Fruit fly (Drosophila melanogaster) whole organism, prepupa: Measurements from ENCODE around the gene CG46463.

ENCODE experiments used
- Blimp-1 ChIP-seq: fragments of 200-800 bp; sonication (Bioruptor generic); optimal IDR thresholded peaks from 3 replicates; lab custom pipeline; 2017; ENCODE audit warnings: missing biosample characterization, missing genetic modification characterization, mild to moderate bottlenecking, moderate library complexity, missing genetic modification reagents
- CG10631 ChIP-seq: fragments of 200-800 bp; sonication (Bioruptor generic); optimal IDR thresholded peaks from 2 replicates; lab custom pipeline; 2016; ENCODE audit warnings: missing biosample characterization, missing genetic modification characterization
- CG10669 ChIP-seq: fragments of 200-800 bp; sonication (Bioruptor generic); optimal IDR thresholded peaks from 3 replicates; lab custom pipeline; 2018; ENCODE audit warnings: missing biosample characterization, mild to moderate bottlenecking, missing genetic modification characterization, moderate library complexity
- CG11762 ChIP-seq: fragments of 200-800 bp; sonication (Bioruptor generic); optimal IDR thresholded peaks from 3 replicates; lab custom pipeline; 2016; ENCODE audit warnings: missing biosample characterization, missing genetic modification characterization; ENCODE audit not compliant: insufficient read depth
- CG15336 ChIP-seq: fragments of 200-800 bp; sonication (Bioruptor generic); IDR thresholded peaks from 2 replicates; pipeline ENCODE4 v1.3.6; 2022; ENCODE audit warnings: missing biosample characterization, missing genetic modification characterization
- CG16779 ChIP-seq: fragments of 200-800 bp; sonication (Bioruptor generic); optimal IDR thresholded peaks from 3 replicates; lab custom pipeline; 2017; ENCODE audit warnings: missing biosample characterization, mild to moderate bottlenecking, missing genetic modification characterization
- CG3032 ChIP-seq: fragments of 200-800 bp; optimal IDR thresholded peaks from 2 replicates; lab custom pipeline; 2019; ENCODE audit warnings: missing biosample characterization, mild to moderate bottlenecking, missing genetic modification characterization, moderate library complexity
- CG31627 ChIP-seq: fragments of 200-800 bp; sonication (Bioruptor generic); optimal IDR thresholded peaks from 3 replicates; lab custom pipeline; 2016; ENCODE audit warnings: missing biosample characterization, missing genetic modification characterization
- CG32006 ChIP-seq: fragments of 200-800 bp; sonication (Bioruptor generic); optimal IDR thresholded peaks from 3 replicates; lab custom pipeline; 2017; ENCODE audit warnings: missing biosample characterization, mild to moderate bottlenecking, missing genetic modification characterization
- CG34406 ChIP-seq: fragments of 200-800 bp; sonication (Bioruptor generic); optimal IDR thresholded peaks from 3 replicates; lab custom pipeline; 2016; ENCODE audit warnings: missing biosample characterization, missing genetic modification characterization
- CG6163 ChIP-seq: fragments of 200-800 bp; sonication (Bioruptor generic); IDR thresholded peaks from 3 replicates; pipeline ENCODE4 v1.3.6; 2022; ENCODE audit warnings: missing biosample characterization, missing genetic modification characterization
- CG6792 ChIP-seq: fragments of 200-800 bp; sonication (Bioruptor generic); optimal IDR thresholded peaks from 3 replicates; lab custom pipeline; 2016; ENCODE audit warnings: missing biosample characterization, missing genetic modification characterization
- CG6854 ChIP-seq: fragments of 200-800 bp; sonication (Bioruptor generic); optimal IDR thresholded peaks from 2 replicates; lab custom pipeline; 2017; ENCODE audit warnings: missing biosample characterization, mild to moderate bottlenecking, missing genetic modification characterization
- CG7368 ChIP-seq: fragments of 200-800 bp; sonication (Bioruptor generic); optimal IDR thresholded peaks from 3 replicates; lab custom pipeline; 2016; ENCODE audit warnings: missing biosample characterization, missing genetic modification characterization
- CG8119 ChIP-seq: fragments of 200-800 bp; sonication (Bioruptor generic); IDR thresholded peaks from 3 replicates; pipeline ENCODE4 v1.3.6; 2022; ENCODE audit warnings: missing biosample characterization, missing genetic modification characterization
- CG8632 ChIP-seq: fragments of 200-800 bp; sonication (Bioruptor generic); optimal IDR thresholded peaks from 3 replicates; lab custom pipeline; 2016; ENCODE audit warnings: missing biosample characterization, missing genetic modification characterization
- CG9139 ChIP-seq: fragments of 200-800 bp; sonication (Bioruptor generic); optimal IDR thresholded peaks from 3 replicates; lab custom pipeline; 2017; ENCODE audit warnings: missing biosample characterization, mild to moderate bottlenecking, missing genetic modification characterization
- Eip75B ChIP-seq: fragments of 200-800 bp; sonication (Bioruptor generic); optimal IDR thresholded peaks from 3 replicates; lab custom pipeline; 2016; ENCODE audit warnings: missing biosample characterization, missing genetic modification characterization
- Eip78C ChIP-seq: fragments of 200-800 bp; sonication (Bioruptor generic); peaks from one replicate; lab custom pipeline; 2016; ENCODE audit warnings: missing biosample characterization, missing genetic modification characterization
- Eip93F ChIP-seq: fragments of 200-800 bp; sonication (Bioruptor generic); optimal IDR thresholded peaks from 2 replicates; lab custom pipeline; 2016; ENCODE audit warnings: missing biosample characterization, mild to moderate bottlenecking, missing genetic modification characterization
- Ets96B ChIP-seq: fragments of 200-800 bp; optimal IDR thresholded peaks from 2 replicates; lab custom pipeline; 2019; ENCODE audit warnings: missing biosample characterization, mild to moderate bottlenecking, missing genetic modification characterization, moderate library complexity
- Hr39 ChIP-seq: fragments of 200-800 bp; sonication (Bioruptor generic); optimal IDR thresholded peaks from 2 replicates; lab custom pipeline; 2016; ENCODE audit warnings: missing biosample characterization, missing genetic modification characterization
- Hr4 ChIP-seq: fragments of 200-800 bp; sonication (Bioruptor generic); optimal IDR thresholded peaks from 3 replicates; lab custom pipeline; 2016; ENCODE audit warnings: missing biosample characterization, missing genetic modification characterization
- Met ChIP-seq: fragments of 200-800 bp; sonication (Bioruptor generic); optimal IDR thresholded peaks from 3 replicates; lab custom pipeline; 2016; ENCODE audit warnings: missing biosample characterization, missing genetic modification characterization
- OdsH ChIP-seq: fragments of 200-800 bp; sonication (Bioruptor generic); optimal IDR thresholded peaks from 3 replicates; lab custom pipeline; 2016; ENCODE audit warnings: missing biosample characterization, missing genetic modification characterization
- Smox ChIP-seq: fragments of 200-800 bp; sonication (Bioruptor generic); optimal IDR thresholded peaks from 3 replicates; lab custom pipeline; 2016; ENCODE audit warnings: missing biosample characterization, missing genetic modification characterization
- Sox102F ChIP-seq: fragments of 200-800 bp; sonication (Bioruptor generic); optimal IDR thresholded peaks from 2 replicates; lab custom pipeline; 2016; ENCODE audit warnings: missing biosample characterization, mild to moderate bottlenecking, missing genetic modification characterization
- Sox14 ChIP-seq: fragments of 200-800 bp; sonication (Bioruptor generic); optimal IDR thresholded peaks from 3 replicates; lab custom pipeline; 2016; ENCODE audit warnings: missing biosample characterization, missing genetic modification characterization
- Sox15 ChIP-seq: fragments of 200-800 bp; sonication (Bioruptor generic); optimal IDR thresholded peaks from 3 replicates; lab custom pipeline; 2016; ENCODE audit warnings: missing biosample characterization, missing genetic modification characterization
- achi ChIP-seq: fragments of 200-800 bp; sonication (Bioruptor generic); optimal IDR thresholded peaks from 3 replicates; lab custom pipeline; 2016; ENCODE audit warnings: missing biosample characterization, missing genetic modification characterization
- acj6 ChIP-seq: fragments of 200-800 bp; sonication (Bioruptor generic); optimal IDR thresholded peaks from 3 replicates; lab custom pipeline; 2016; ENCODE audit warnings: missing biosample characterization, missing genetic modification characterization
- cyc ChIP-seq: fragments of 200-800 bp; sonication (Bioruptor generic); optimal IDR thresholded peaks from 3 replicates; lab custom pipeline; 2016; ENCODE audit warnings: missing biosample characterization, missing genetic modification characterization
- dac ChIP-seq: fragments of 200-800 bp; sonication (Bioruptor generic); optimal IDR thresholded peaks from 2 replicates; lab custom pipeline; 2017; ENCODE audit warnings: missing biosample characterization, mild to moderate bottlenecking, missing genetic modification characterization
- dsx ChIP-seq: fragments of 200-800 bp; optimal IDR thresholded peaks from 3 replicates; lab custom pipeline; 2019; ENCODE audit warnings: missing biosample characterization, mild to moderate bottlenecking, missing genetic modification characterization, moderate library complexity; ENCODE audit not compliant: poor library complexity, severe bottlenecking
- eg ChIP-seq: fragments of 200-800 bp; sonication (Bioruptor generic); IDR thresholded peaks from 3 replicates; pipeline ENCODE4 v1.3.6; 2022; ENCODE audit warnings: missing biosample characterization, missing genetic modification characterization
- esn ChIP-seq: fragments of 200-800 bp; sonication (Bioruptor generic); optimal IDR thresholded peaks from 2 replicates; lab custom pipeline; 2016; ENCODE audit warnings: missing biosample characterization, mild to moderate bottlenecking, missing genetic modification characterization, moderate library complexity
- fd59A ChIP-seq: fragments of 200-800 bp; sonication (Bioruptor generic); optimal IDR thresholded peaks from 2 replicates; lab custom pipeline; 2017; ENCODE audit warnings: missing biosample characterization, mild to moderate bottlenecking, missing genetic modification characterization, missing genetic modification reagents
- lz ChIP-seq: fragments of 200-800 bp; sonication (Bioruptor generic); optimal IDR thresholded peaks from 3 replicates; lab custom pipeline; 2016; ENCODE audit warnings: missing biosample characterization, missing genetic modification characterization
- net ChIP-seq: fragments of 200-800 bp; sonication (Bioruptor generic); optimal IDR thresholded peaks from 3 replicates; lab custom pipeline; 2016; ENCODE audit warnings: missing biosample characterization, missing genetic modification characterization
- pdm3 ChIP-seq: fragments of 200-800 bp; sonication (Bioruptor generic); optimal IDR thresholded peaks from 3 replicates; lab custom pipeline; 2016; ENCODE audit warnings: missing biosample characterization, missing genetic modification characterization
- salr ChIP-seq, 2 experiments: fragments of 200-800 bp; sonication (Bioruptor generic); optimal IDR thresholded peaks; 3 replicates each; lab custom pipeline; 2016 to 2018; ENCODE audit warnings: missing biosample characterization in 2 of 2, missing genetic modification characterization in 2 of 2, mild to moderate bottlenecking in 1 of 2
- spab ChIP-seq: fragments of 200-800 bp; sonication (Bioruptor generic); optimal IDR thresholded peaks from 2 replicates; lab custom pipeline; 2017; ENCODE audit warnings: missing biosample characterization, mild to moderate bottlenecking, missing genetic modification characterization, missing genetic modification reagents
- ss ChIP-seq, 2 experiments: fragments of 200-800 bp; sonication (Bioruptor generic); optimal IDR thresholded peaks; 2 replicates in 1 of 2; 3 replicates in 1 of 2; lab custom pipeline; 2017 to 2018; ENCODE audit warnings: mild to moderate bottlenecking in 2 of 2, missing biosample characterization in 2 of 2, missing genetic modification characterization in 2 of 2, moderate library complexity in 1 of 2
- svp ChIP-seq: fragments of 200-800 bp; sonication (Bioruptor generic); peaks from one replicate; lab custom pipeline; 2016; ENCODE audit warnings: missing biosample characterization, missing genetic modification characterization
- topi ChIP-seq: fragments of 200-800 bp; sonication (Bioruptor generic); optimal IDR thresholded peaks from 3 replicates; lab custom pipeline; 2016; ENCODE audit warnings: missing biosample characterization, missing genetic modification characterization
- vri ChIP-seq: fragments of 200-800 bp; sonication (Bioruptor generic); optimal IDR thresholded peaks from 3 replicates; lab custom pipeline; 2016; ENCODE audit warnings: missing biosample characterization, mild to moderate bottlenecking, missing genetic modification characterization

Gene CG46463

dm6 chr3L:3449680-3450079, 11.4 kb upstream of the CG46463 start (continued):
- TF ChIP-seq CG6854 (GFP tag; lab: Kevin White, UChicago) (no peak), CG3032 (tag; lab: Kevin White, UChicago) (no peak), CG8632 (GFP tag; lab: Kevin White, UChicago) (peak; percentile 23), achi (peak; percentile 47), CG7368 (GFP tag; lab: Kevin White, UChicago) (no peak), svp (GFP tag; lab: Kevin White, UChicago) (peak; percentile 85), CG8119 (GFP tag; lab: Robert Waterston, UW) (peak; percentile 36; the same call in 1 of the 3 replicates), eg (GFP tag; lab: Robert Waterston, UW) (no peak), CG16779 (tag; lab: Kevin White, UChicago) (no peak), pdm3 (GFP tag; lab: Kevin White, UChicago) (peak; percentile 48), spab (GFP tag; lab: Kevin White, UChicago) (no peak), CG15336 (GFP tag; lab: Robert Waterston, UW) (0 out of 2 replicates have a peak, but pooled peaks have one; percentile 8), Sox102F (GFP tag; lab: Kevin White, UChicago) (peak; percentile 58)
- TF ChIP-seq, all 60 proteins: peak for 24

- TF ChIP-seq CG6163 (GFP tag; lab: Robert Waterston, UW) (no peak), Eip93F (GFP tag; lab: Kevin White, UChicago) (peak; percentile 25), CG15336 (GFP tag; lab: Robert Waterston, UW) (0 out of 2 replicates have a peak, but pooled peaks have one; percentile 9), eg (GFP tag; lab: Robert Waterston, UW) (no peak), CG11762 (GFP tag; lab: Kevin White, UChicago) (no peak), CG10669 (GFP tag; lab: Kevin White, UChicago) (peak; percentile 31), Met (GFP tag; lab: Kevin White, UChicago) (peak; percentile 85), OdsH (GFP tag; lab: Kevin White, UChicago) (peak; percentile 63), acj6 (GFP tag; lab: Kevin White, UChicago) (peak; percentile 74), cyc (peak; percentile 20), CG6792 (GFP tag; lab: Kevin White, UChicago) (peak; percentile 61), lz (peak; percentile 55), fd59A (GFP tag; lab: Kevin White, UChicago) (no peak), achi (peak; percentile 50), Eip78C (GFP tag; lab: Kevin White, UChicago) (peak; percentile 94), dsx (GFP tag; lab: Kevin White, UChicago) (peak; percentile 27), Sox14 (GFP tag; lab: Kevin White, UChicago) (peak; percentile 74), salr (GFP tag; optimal IDR thresholded peaks at IDR 0.05; lab: Kevin White, UChicago) (peak in 1 of 2 experiments; percentile 10), Ets96B (peak; percentile 7), net (peak; percentile 30), CG32006 (GFP tag; lab: Kevin White, UChicago) (peak; percentile 8), CG9139 (GFP tag; lab: Kevin White, UChicago) (no peak), pdm3 (GFP tag; lab: Kevin White, UChicago) (peak; percentile 73), ss (GFP tag; optimal IDR thresholded peaks at IDR 0.05; lab: Kevin White, UChicago) (peak in 1 of 2 experiments; percentile 41), Sox102F (GFP tag; lab: Kevin White, UChicago) (peak; percentile 89), Smox (GFP tag; lab: Kevin White, UChicago) (peak; percentile 79), CG10631 (GFP tag; lab: Kevin White, UChicago) (no peak), dac (GFP tag; lab: Kevin White, UChicago) (no peak), svp (GFP tag; lab: Kevin White, UChicago) (no peak), Eip75B (GFP tag; lab: Kevin White, UChicago) (peak; percentile 33), CG34406 (GFP tag; lab: Kevin White, UChicago) (peak; percentile 75), topi (GFP tag; lab: Kevin White, UChicago) (peak; percentile 57), Hr39 (GFP tag; lab: Kevin White, UChicago) (peak; percentile 84), CG8632 (GFP tag; lab: Kevin White, UChicago) (peak; percentile 70), vri (GFP tag; lab: Kevin White, UChicago) (peak; percentile 71), esn (GFP tag; lab: Kevin White, UChicago) (peak; percentile 82), Sox15 (GFP tag; lab: Kevin White, UChicago) (peak; percentile 49), Blimp-1 (GFP tag; lab: Kevin White, UChicago) (peak; percentile 6), CG31627 (peak; percentile 77), Hr4 (GFP tag; lab: Kevin White, UChicago) (no peak)
Measured at dm6 chr3L:3450410-3450809, 10.7 kb upstream of the CG46463 start.
